Fruit fly (Drosophila melanogaster) S2 (cell line): ENCODE data around the gene ssp5.

Experiments
- CG8478 ChIP-seq: fragments of >200 bp; optimal IDR thresholded peaks from 2 replicates; lab custom pipeline; 2018
- CTCF ChIP-seq, 2 experiments: fragments of >200 bp; optimal IDR thresholded peaks; 2 replicates each; lab custom pipeline; 2018

- TF ChIP-seq CTCF (optimal IDR thresholded peaks at IDR 0.05; lab: Kevin White, UChicago) (no peak), CG8478 (lab: Kevin White, UChicago) (no peak)
These were observed 47.5 kb downstream of the ssp5 start for dm6 chr3R:12080370-12080968.
